Fruit fly (Drosophila melanogaster) S2 (cell line): ENCODE measurements around the gene CG17746.

Source experiments
- CG8478 ChIP-seq: fragments of >200 bp; optimal IDR thresholded peaks from 2 replicates; lab custom pipeline; 2018
- CTCF ChIP-seq, 2 experiments: fragments of >200 bp; optimal IDR thresholded peaks; 2 replicates each; lab custom pipeline; 2018

Gene CG17746

DNA sequence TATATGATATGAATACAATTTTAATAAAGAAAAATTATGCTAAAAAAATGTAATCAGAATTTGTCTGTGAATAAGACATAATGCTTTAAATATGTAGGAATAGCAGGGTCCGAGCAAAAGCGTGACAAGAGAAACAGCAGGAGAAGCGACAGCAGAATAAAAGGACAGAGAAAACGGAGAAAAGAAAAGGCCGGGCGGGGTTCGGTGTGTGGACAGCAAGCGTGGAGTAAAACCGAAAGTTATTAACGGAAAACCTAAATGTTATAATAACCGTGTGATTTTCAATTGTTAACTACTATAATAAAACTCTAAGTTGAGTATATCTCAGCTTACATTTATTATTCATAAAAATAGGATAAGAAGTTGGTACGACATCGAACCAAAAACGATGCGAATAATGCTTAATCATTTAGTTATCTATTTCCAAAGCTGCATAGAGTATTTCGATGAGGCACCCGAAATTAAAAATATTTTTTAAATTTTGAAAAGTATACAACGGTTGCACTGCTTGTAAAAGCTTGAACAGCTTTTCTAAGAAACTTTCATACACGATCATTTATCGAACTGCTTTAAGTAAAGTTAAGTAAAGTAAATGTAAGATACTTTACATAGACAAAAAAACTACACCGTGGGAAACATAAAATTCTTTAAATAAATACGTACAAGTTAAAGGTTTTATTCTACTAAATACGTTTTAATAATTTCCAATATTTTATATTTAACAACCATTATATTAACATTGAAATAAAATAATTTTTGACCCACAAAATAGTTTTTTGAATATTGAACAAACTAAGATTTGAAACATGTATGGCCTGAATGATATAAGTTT is 12.5 kb upstream of the CG17746 start:
- TF ChIP-seq CG8478 (lab: Kevin White, UChicago) (no peak), CTCF (optimal IDR thresholded peaks at IDR 0.05; lab: Kevin White, UChicago) (no peak)

DNA sequence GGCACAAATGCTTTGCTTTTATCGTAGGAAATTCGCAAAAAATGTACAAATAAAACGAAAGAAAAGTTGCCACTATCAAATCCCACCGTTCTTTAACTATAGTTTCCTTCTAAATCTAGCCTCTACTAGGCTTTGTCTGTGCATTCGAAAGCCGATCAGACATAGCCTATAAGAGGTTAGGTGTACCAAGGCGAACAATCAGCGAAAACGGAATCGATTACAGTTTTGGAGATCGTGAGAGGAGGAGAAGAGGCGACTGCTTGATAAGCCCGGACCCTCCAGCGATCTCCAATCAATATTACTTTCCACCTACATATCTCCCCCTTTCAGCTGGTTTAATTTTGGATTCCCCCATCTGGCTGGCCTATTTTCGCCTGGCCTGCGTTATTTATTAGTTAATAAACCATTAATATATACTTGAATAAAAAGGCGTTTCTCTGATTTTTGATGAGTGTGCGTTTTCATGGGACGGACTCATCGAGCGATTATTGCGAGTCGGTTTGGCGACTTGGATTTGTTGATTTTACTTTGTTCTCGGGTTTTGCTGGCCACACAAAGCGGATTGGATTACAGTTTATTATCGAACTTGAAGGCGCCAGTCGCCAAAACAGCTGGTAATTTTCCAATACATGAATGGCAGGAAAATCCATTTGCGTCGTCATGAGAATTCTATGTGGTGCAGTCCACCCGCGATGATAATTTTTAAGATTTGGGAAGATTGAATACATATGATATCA is 11.7 kb upstream of the CG17746 start:
- TF ChIP-seq CTCF (optimal IDR thresholded peaks at IDR 0.05; lab: Kevin White, UChicago), result no peak
- TF ChIP-seq CG8478 (lab: Kevin White, UChicago), result no peak

- TF ChIP-seq CG8478 (lab: Kevin White, UChicago) (no peak), CTCF (optimal IDR thresholded peaks at IDR 0.05; lab: Kevin White, UChicago) (no peak)
Observed at dm6 chr3L:3249997-3250774, 10.8 kb upstream of the CG17746 start.

DNA sequence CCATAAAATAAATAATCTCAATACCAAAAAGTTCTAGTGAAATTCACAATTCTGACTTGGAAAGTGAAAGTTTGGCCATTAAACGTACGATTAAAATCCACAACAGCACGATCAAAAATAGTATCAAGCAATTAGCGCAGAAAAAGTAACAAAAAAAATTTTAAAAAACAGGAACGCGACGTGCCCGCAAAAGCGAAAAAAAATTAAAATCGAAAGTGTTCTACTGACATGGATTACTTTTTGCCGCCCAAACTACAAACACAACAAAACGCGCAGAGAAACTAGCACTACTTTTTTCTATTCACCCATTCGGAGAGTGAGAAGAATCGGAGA is 10.3 kb upstream of the CG17746 start:
- no peak for TF ChIP-seq CG8478 (lab: Kevin White, UChicago)
- no peak for TF ChIP-seq CTCF (optimal IDR thresholded peaks at IDR 0.05; lab: Kevin White, UChicago)

- TF ChIP-seq CG8478 (lab: Kevin White, UChicago) (no peak), CTCF (optimal IDR thresholded peaks at IDR 0.05; lab: Kevin White, UChicago) (no peak)
Observed at dm6 chr3L:3248714-3249663, 9.6 kb upstream of the CG17746 start.

DNA sequence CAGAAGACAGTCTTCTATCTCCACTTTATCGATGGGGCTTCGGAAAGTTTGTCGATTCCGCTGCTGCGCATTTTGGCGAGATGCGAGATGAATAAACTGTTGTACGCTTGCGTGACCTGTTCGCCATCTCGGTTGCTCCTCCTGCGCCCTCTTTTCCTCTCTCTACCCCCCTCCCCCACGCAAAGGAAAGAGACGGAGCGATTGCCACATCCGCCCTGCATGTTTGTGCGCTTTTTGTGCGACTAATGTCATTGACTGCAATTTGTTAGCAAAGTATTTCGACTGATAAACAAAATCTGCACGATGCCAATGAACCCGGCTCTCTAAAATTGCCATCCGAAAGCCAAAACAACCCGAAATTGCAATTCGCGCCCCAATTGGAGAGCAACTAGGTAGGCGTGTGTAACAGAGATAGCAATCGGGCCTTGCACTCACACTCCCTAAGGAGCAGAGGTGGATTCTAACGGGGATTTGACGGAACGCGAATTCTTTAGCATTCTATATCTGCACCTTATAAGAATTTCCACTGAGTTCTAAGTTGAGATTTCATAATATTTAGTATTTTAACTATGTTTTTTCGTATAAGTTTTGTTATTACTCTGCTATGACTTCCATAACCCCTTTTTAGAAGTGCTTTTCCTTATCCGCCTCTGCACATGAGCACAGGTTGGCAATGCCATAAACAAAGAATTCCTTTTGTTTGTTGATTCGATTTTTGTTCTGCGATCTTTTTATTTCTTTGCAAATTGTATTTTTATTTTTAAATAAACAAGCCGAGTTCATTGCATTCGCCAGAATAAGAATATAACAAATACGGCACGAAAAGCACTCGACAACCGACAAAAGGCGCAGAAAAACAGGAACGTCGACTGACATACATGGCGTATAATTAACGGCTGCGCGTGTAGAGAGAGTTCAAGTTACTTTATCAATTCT is 8.0 kb upstream of the CG17746 start, which contains the start of gene CG43389:
CG43389 (plus strand) TSS at position 886 of the 936 bp plus-strand sequence.
- TF ChIP-seq CTCF (optimal IDR thresholded peaks at IDR 0.05; lab: Kevin White, UChicago), result no peak
- TF ChIP-seq CG8478 (lab: Kevin White, UChicago), result no peak

DNA sequence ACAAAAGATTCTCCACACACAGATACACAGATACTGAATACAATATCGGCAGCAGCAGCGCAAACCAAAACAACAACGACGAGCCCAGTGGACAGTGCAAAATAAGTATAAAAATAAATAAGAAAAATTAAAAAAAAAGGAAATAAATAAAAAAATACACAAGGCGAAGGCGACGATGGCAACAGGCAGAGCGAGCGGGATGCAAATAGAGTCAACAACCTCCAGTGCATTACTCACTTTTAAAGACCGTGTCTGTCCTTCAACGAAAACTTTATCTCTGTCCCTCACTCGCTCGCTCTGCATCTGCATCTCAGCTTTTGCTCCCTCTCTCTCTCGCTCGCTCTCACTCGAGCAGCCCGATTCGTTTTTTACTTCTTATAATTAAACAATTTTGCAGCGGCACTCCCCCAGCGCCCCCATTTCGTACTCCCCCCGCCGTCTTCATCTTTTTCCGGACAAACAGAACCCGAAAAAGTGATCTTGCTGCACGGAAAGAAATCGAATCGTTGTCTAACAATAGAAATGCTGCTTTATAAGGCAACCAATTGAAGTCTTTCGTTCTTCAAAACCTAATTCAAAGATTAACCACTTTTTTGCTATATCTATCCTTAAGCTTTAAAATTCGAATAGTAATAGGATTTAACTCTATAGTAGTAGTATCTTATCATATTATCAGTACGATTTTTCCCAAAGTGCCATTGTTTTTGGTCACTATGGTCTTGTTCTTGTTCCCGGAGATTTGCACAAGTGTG is 7.2 kb upstream of the CG17746 start:
- TF ChIP-seq CTCF (optimal IDR thresholded peaks at IDR 0.05; lab: Kevin White, UChicago), result no peak
- no peak for TF ChIP-seq CG8478 (lab: Kevin White, UChicago)

DNA sequence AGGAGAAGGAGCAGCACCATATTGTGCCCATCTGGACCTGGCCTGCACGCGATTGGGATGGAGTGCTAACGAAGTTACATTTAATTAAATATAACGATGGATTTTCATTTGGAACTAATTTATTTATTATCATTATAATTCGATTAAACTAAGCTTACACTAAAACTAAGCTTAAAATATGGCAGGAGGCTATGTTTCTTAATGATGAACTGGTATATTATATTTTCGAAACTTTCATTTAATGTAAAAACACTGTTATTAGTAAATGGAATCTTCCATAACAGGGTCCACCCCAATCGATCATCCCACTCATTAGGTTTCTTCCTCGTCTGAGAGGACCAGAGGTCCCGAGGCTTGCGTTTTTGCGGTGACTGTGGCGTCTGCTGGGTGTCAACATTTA is 5.8 kb upstream of the CG17746 start:
- no peak for TF ChIP-seq CG8478 (lab: Kevin White, UChicago)

dm6 chr3L:3244244-3245144 is 5.1 kb upstream of the CG17746 start, which contains the start of gene CG12078:
TSS of gene CG12078 (minus strand) at chr3L:3244294.
- no peak for TF ChIP-seq CTCF (optimal IDR thresholded peaks at IDR 0.05; lab: Kevin White, UChicago)

DNA sequence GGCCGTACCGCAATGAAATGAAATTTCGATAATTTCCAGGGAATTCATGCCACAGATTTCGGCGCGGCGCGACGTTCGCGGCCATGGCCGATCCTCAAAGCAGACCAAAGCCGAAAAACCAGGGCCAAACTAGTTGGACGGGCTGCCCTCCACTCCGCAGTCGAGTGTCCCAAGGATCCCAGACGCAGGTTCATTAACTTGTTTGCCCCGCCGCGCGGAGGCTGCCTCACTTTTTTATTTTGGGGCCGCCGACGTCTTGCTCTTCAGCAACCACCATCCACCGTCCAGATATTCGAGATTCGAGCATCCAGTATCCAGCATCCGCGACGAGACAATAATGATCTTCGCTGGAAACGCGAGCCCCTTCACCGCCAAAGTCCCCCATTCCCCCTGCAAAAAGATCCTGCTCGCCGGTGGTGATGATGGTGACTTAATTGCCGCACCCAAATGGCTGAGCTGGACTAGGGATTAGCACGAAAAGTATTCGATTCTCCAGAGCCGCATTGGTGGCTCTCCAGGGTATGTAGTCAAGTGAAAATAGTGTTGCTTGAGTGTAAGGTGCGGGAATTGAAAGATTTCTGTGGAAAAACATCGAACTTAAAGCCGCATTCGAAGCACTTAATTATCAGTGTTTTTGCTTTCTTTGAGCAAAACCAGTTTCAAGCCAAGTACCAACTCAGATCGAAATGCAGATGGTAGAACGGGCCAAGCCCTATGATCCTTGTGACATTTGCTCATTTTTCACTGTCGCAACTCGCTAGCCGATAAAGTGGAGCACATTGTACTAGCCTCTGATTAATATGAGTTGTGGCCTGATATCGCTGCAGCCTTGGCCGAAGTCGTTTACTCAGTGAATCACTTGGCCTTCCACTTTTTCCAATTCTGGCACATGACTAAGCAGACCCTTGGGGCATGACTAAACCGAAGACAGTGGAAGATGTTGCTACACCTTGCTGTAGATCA is 3.0 kb upstream of the CG17746 start:
- no peak for TF ChIP-seq CG8478 (lab: Kevin White, UChicago)
